Worm (Caenorhabditis elegans) whole organism, L3 larva: ENCODE measurements around the gene dnj-5.

Experiments used
- R02D3.7 ChIP-seq: fragments of 150-350 bp; optimal IDR thresholded peaks from 2 replicates; lab custom pipeline; 2014; ENCODE audit warnings: missing biosample characterization, missing genetic modification characterization
- ZK546.5 ChIP-seq: sonication (generic microtip); optimal IDR thresholded peaks from 2 replicates; lab custom pipeline; 2017; ENCODE audit warnings: missing biosample characterization, missing genetic modification characterization
- aly-2 ChIP-seq: fragments of 150-350 bp; optimal IDR thresholded peaks from 2 replicates; lab custom pipeline; 2014; ENCODE audit warnings: missing biosample characterization, missing genetic modification characterization
- ama-1 ChIP-seq: fragments of 150-350 bp; optimal IDR thresholded peaks from 2 replicates; lab custom pipeline; 2018
- ceh-28 ChIP-seq: fragments of 150-350 bp; optimal IDR thresholded peaks from 2 replicates; lab custom pipeline; 2014; ENCODE audit warnings: missing biosample characterization, missing genetic modification reagents, missing genetic modification characterization
- ceh-82 ChIP-seq: fragments of 150-350 bp; optimal IDR thresholded peaks from 2 replicates; lab custom pipeline; 2014; ENCODE audit warnings: missing biosample characterization, missing genetic modification characterization
- daf-12 ChIP-seq: fragments of 150-350 bp; optimal IDR thresholded peaks from 2 replicates; lab custom pipeline; 2014; ENCODE audit warnings: missing biosample characterization, missing genetic modification reagents, missing genetic modification characterization
- egl-27 ChIP-seq: sonication (generic microtip); optimal IDR thresholded peaks from 4 replicates; lab custom pipeline; 2017; ENCODE audit warnings: missing biosample characterization, missing genetic modification reagents, missing genetic modification characterization
- egl-5 ChIP-seq: fragments of 150-350 bp; optimal IDR thresholded peaks from 2 replicates; lab custom pipeline; 2017; ENCODE audit warnings: missing biosample characterization, missing genetic modification reagents, missing genetic modification characterization, inconsistent platforms
- elt-1 ChIP-seq: fragments of 150-350 bp; optimal IDR thresholded peaks from 2 replicates; lab custom pipeline; 2014; ENCODE audit warnings: missing biosample characterization, missing genetic modification characterization
- elt-2 ChIP-seq: sonication (generic microtip); optimal IDR thresholded peaks from 2 replicates; lab custom pipeline; 2016; ENCODE audit warnings: missing genetic modification reagents, mild to moderate bottlenecking, missing genetic modification characterization, missing compliant biosample characterization
- elt-3 ChIP-seq, 3 experiments: fragments of 150-350 bp in 1 of 3; sonication (generic microtip) in 2 of 3; optimal IDR thresholded peaks; 2 replicates in 2 of 3; 4 replicates in 1 of 3; lab custom pipeline; 2014 to 2017; ENCODE audit warnings: missing biosample characterization in 3 of 3, missing genetic modification characterization in 3 of 3
- fkh-10 ChIP-seq: sonication (generic microtip); optimal IDR thresholded peaks from 2 replicates; lab custom pipeline; 2017; ENCODE audit warnings: missing biosample characterization, missing genetic modification reagents, missing genetic modification characterization
- fkh-2 ChIP-seq: fragments of 150-350 bp; optimal IDR thresholded peaks from 2 replicates; lab custom pipeline; 2014; ENCODE audit warnings: missing biosample characterization, missing genetic modification reagents, missing genetic modification characterization
- hmg-11 ChIP-seq: sonication (generic microtip); optimal IDR thresholded peaks from 2 replicates; lab custom pipeline; 2016; ENCODE audit warnings: missing genetic modification characterization, missing compliant biosample characterization
- jun-1 ChIP-seq: fragments of 150-350 bp; optimal IDR thresholded peaks from 2 replicates; lab custom pipeline; 2014; ENCODE audit warnings: missing biosample characterization, missing genetic modification reagents, missing genetic modification characterization
- lin-15B ChIP-seq: fragments of 150-350 bp; optimal IDR thresholded peaks from 2 replicates; lab custom pipeline; 2014; ENCODE audit warnings: missing biosample characterization, missing genetic modification characterization
- lin-39 ChIP-seq: fragments of 150-350 bp; optimal IDR thresholded peaks from 2 replicates; lab custom pipeline; 2018; ENCODE audit warnings: missing biosample characterization, missing genetic modification reagents, missing genetic modification characterization
- lsy-12 ChIP-seq: sonication (generic microtip); optimal IDR thresholded peaks from 2 replicates; lab custom pipeline; 2016; ENCODE audit warnings: mild to moderate bottlenecking, missing genetic modification characterization, missing compliant biosample characterization
- mdl-1 ChIP-seq: fragments of 150-350 bp; optimal IDR thresholded peaks from 2 replicates; lab custom pipeline; 2014; ENCODE audit warnings: missing biosample characterization, missing genetic modification characterization
- mml-1 ChIP-seq: fragments of 150-350 bp; sonication (generic microtip); optimal IDR thresholded peaks from 3 replicates; lab custom pipeline; 2014; ENCODE audit warnings: missing biosample characterization, missing genetic modification characterization
- nfya-1 ChIP-seq: sonication (generic microtip); optimal IDR thresholded peaks from 2 replicates; lab custom pipeline; 2017; ENCODE audit warnings: missing genetic modification characterization, mild to moderate bottlenecking, missing compliant biosample characterization, antibody characterized with exemption, moderate library complexity; ENCODE audit not compliant: insufficient read depth
- nhr-11 ChIP-seq: fragments of 150-350 bp; optimal IDR thresholded peaks from 2 replicates; lab custom pipeline; 2014; ENCODE audit warnings: missing biosample characterization, missing genetic modification characterization
- nhr-23 ChIP-seq: fragments of 150-350 bp; optimal IDR thresholded peaks from 2 replicates; lab custom pipeline; 2014; ENCODE audit warnings: missing biosample characterization, missing genetic modification reagents, missing genetic modification characterization
- nhr-25 ChIP-seq: sonication (generic microtip); optimal IDR thresholded peaks from 2 replicates; lab custom pipeline; 2017; ENCODE audit warnings: missing biosample characterization, missing genetic modification characterization
- nhr-28 ChIP-seq: fragments of 150-350 bp; optimal IDR thresholded peaks from 2 replicates; lab custom pipeline; 2014; ENCODE audit warnings: missing biosample characterization, missing genetic modification characterization
- nhr-43 ChIP-seq: sonication (generic microtip); optimal IDR thresholded peaks from 2 replicates; lab custom pipeline; 2016; ENCODE audit warnings: mild to moderate bottlenecking, missing genetic modification characterization, missing compliant biosample characterization; ENCODE audit not compliant: poor library complexity, severe bottlenecking
- nhr-67 ChIP-seq: fragments of 150-350 bp; optimal IDR thresholded peaks from 2 replicates; lab custom pipeline; 2014; ENCODE audit warnings: missing biosample characterization, missing genetic modification characterization
- pha-4 ChIP-seq: fragments of 150-350 bp; optimal IDR thresholded peaks from 2 replicates; lab custom pipeline; 2014; ENCODE audit warnings: missing biosample characterization, missing genetic modification reagents, missing genetic modification characterization
- pqm-1 ChIP-seq: fragments of 150-350 bp; optimal IDR thresholded peaks from 2 replicates; lab custom pipeline; 2017; ENCODE audit warnings: missing biosample characterization, missing genetic modification characterization, inconsistent platforms
- sea-2 ChIP-seq: fragments of 150-350 bp; sonication (generic microtip); optimal IDR thresholded peaks from 4 replicates; lab custom pipeline; 2014; ENCODE audit warnings: missing biosample characterization, missing genetic modification reagents, missing genetic modification characterization
- skn-1 ChIP-seq: fragments of 150-350 bp; optimal IDR thresholded peaks from 2 replicates; lab custom pipeline; 2014; ENCODE audit warnings: missing biosample characterization, missing genetic modification characterization
- snpc-4 ChIP-seq: fragments of 150-350 bp; optimal IDR thresholded peaks from 2 replicates; lab custom pipeline; 2014; ENCODE audit warnings: missing biosample characterization, missing genetic modification characterization
- tbx-2 ChIP-seq: sonication (generic microtip); optimal IDR thresholded peaks from 2 replicates; lab custom pipeline; 2016; ENCODE audit warnings: mild to moderate bottlenecking, missing genetic modification characterization, missing compliant biosample characterization
- unc-39 ChIP-seq: sonication (generic microtip); optimal IDR thresholded peaks from 4 replicates; lab custom pipeline; 2017; ENCODE audit warnings: missing biosample characterization, missing genetic modification characterization
- unc-62 ChIP-seq: fragments of 150-350 bp; sonication (generic microtip); optimal IDR thresholded peaks from 4 replicates; lab custom pipeline; 2014; ENCODE audit warnings: missing biosample characterization, missing genetic modification reagents, missing genetic modification characterization
- ztf-11 ChIP-seq: fragments of 150-350 bp; optimal IDR thresholded peaks from 2 replicates; lab custom pipeline; 2014; ENCODE audit warnings: missing biosample characterization, missing genetic modification characterization
- ztf-4 ChIP-seq: fragments of 150-350 bp; optimal IDR thresholded peaks from 2 replicates; lab custom pipeline; 2014; ENCODE audit warnings: missing biosample characterization, missing genetic modification characterization

Gene dnj-5

DNA sequence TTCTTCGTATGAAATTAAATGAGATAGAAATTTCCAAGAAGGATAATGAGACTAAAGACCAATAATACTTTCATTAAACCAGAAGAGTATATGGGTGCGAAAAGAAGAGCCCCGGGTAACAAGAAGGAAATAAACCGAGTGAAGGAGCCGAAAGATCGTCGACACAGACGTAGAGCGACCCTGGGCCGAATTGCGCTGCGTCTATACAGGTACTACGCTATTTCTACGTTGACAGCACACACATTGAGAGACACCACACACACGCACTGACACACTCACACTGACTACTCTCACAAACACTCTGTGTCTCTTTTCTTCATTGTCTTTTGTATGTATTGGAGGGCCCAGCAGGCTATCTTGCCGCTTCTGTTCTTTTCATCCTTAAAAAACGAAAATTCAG, 734 bp upstream of the dnj-5 start:
- TF ChIP-seq unc-62 (peak; percentile 10), lin-39 (tag; lab: Kevin White, UChicago) (peak; percentile 17), jun-1 (no peak), ZK546.5 (tag; lab: Kevin White, UChicago) (no peak), lin-15B (tag; lab: Kevin White, UChicago) (peak; percentile 8), ama-1 (lab: Kevin White, UChicago) (no peak), egl-5 (peak; percentile 73), pha-4 (peak; percentile 66), nfya-1 (tag; lab: Kevin White, UChicago) (peak; percentile 43), hmg-11 (tag; lab: Kevin White, UChicago) (peak; percentile 83), elt-2 (tag; lab: Kevin White, UChicago) (peak; percentile 32), snpc-4 (tag; lab: Kevin White, UChicago) (peak; percentile 53)
- TF ChIP-seq, all 47 proteins: peak for 9

DNA sequence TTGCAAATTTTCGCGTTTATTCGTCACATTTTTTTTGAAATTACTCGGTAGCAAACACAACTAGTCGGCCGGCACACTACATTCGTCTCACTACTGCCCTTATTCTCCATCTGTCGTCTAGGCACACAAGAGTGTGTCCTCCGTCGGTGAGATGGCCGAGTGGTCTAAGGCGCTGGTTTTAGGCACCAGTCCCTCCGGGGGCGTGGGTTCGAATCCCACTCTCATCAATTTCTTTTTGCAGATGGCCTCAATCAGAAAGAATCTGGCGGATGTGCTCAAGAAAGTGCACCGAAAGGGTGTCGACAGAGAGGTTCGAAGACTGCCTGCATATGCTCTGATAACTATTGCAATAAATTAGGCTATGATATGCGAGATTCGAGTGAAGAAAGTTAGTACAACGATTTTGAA, 5.0 kb downstream of the dnj-5 start:
- no peak for TF ChIP-seq fkh-10
- TF ChIP-seq egl-27 (tag; lab: Kevin White, UChicago): peak; percentile 94
- no peak for TF ChIP-seq mdl-1 (tag; lab: Kevin White, UChicago)
- no peak for TF ChIP-seq sea-2 (GFP tag; lab: Kevin White, UChicago)
- peak; percentile 35 for TF ChIP-seq nhr-11
- no peak for TF ChIP-seq nhr-67 (tag; lab: Kevin White, UChicago)
- no peak for TF ChIP-seq aly-2
- peak; percentile 78 for TF ChIP-seq lsy-12 (tag; lab: Kevin White, UChicago)
- TF ChIP-seq ztf-11 (tag; lab: Kevin White, UChicago): no peak
- no peak for TF ChIP-seq unc-39 (tag; lab: Kevin White, UChicago)
- no peak for TF ChIP-seq mml-1 (tag; lab: Kevin White, UChicago)
- peak; percentile 37 for TF ChIP-seq ztf-4
- no peak for TF ChIP-seq unc-62
- TF ChIP-seq ama-1 (lab: Kevin White, UChicago): peak; percentile 55
- TF ChIP-seq R02D3.7 (tag; lab: Kevin White, UChicago): peak; percentile 12
- peak; percentile 19 for TF ChIP-seq nhr-23 (tag; lab: Kevin White, UChicago)
- TF ChIP-seq fkh-2 (tag; lab: Kevin White, UChicago): no peak
- peak; percentile 5 for TF ChIP-seq ceh-82 (tag; lab: Kevin White, UChicago)
- TF ChIP-seq nhr-43 (tag; lab: Kevin White, UChicago): peak; percentile 28
- no peak for TF ChIP-seq elt-1 (tag; lab: Kevin White, UChicago)
- TF ChIP-seq skn-1 (tag; lab: Kevin White, UChicago): peak; percentile 24
- TF ChIP-seq pqm-1 (tag; lab: Kevin White, UChicago): peak; percentile 31
- peak; percentile 20 for TF ChIP-seq ceh-28 (tag; lab: Kevin White, UChicago)
- no peak for TF ChIP-seq nhr-28
- peak; percentile 3 for TF ChIP-seq snpc-4 (tag; lab: Kevin White, UChicago)
- peak; percentile 85 for TF ChIP-seq lin-39 (tag; lab: Kevin White, UChicago)
- TF ChIP-seq hmg-11 (tag; lab: Kevin White, UChicago): peak; percentile 78
- peak; percentile 58 for TF ChIP-seq pha-4
- peak; percentile 32 for TF ChIP-seq egl-5
- peak; percentile 47 for TF ChIP-seq lin-15B (tag; lab: Kevin White, UChicago)
- peak; percentile 36 for TF ChIP-seq tbx-2 (tag; lab: Kevin White, UChicago)
- TF ChIP-seq nhr-25 (tag; lab: Kevin White, UChicago): peak; percentile 56
- no peak for TF ChIP-seq daf-12 (tag; lab: Kevin White, UChicago)
- TF ChIP-seq elt-3 (tag; optimal IDR thresholded peaks at IDR 0.05; lab: Kevin White, UChicago): peak in 1 of 3 experiments; percentile 39
- peak; percentile 46 for TF ChIP-seq elt-2 (tag; lab: Kevin White, UChicago)
- TF ChIP-seq nfya-1 (tag; lab: Kevin White, UChicago): peak; percentile 75

DNA sequence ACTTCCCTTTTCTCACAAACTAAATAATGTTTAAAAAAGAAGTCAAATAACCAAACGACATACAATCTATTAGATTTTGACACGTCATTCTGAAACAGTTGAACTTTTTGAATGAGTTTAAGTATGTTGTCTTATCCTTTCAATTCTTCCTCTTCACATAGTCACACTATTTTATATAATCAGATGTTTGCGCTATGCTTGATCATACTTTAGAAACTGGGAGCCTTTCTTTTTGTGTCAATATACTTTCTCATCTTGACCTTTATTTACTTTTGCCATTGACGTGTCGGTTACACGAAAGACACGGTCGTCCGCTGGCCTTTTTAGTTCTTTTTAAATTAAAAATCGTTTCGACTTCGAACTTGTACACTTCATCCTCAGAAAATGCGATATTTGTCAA, 6.2 kb downstream of the dnj-5 start, which contains the start of gene C04A2.15:
TSS of gene C04A2.15 (plus strand) at position 299 of the 400 bp plus-strand sequence.
- TF ChIP-seq nhr-25 (tag; lab: Kevin White, UChicago) (no peak), pha-4 (peak; percentile 93)
